Fruit fly (Drosophila melanogaster) Kc167 (cell line): ENCODE data around the gene Cog3.

Experiments used
- Sin3A ChIP-seq: fragments of >200 bp; optimal IDR thresholded peaks from 2 replicates; lab custom pipeline; 2018; ENCODE audit warnings: missing external identifiers
- insv ChIP-seq: fragments of >200 bp; optimal IDR thresholded peaks from 3 replicates; lab custom pipeline; 2018; ENCODE audit warnings: missing external identifiers
- psq ChIP-seq: fragments of >200 bp; optimal IDR thresholded peaks from 2 replicates; lab custom pipeline; 2017; ENCODE audit warnings: missing external identifiers
- ttk ChIP-seq: sonication (Bioruptor generic); optimal IDR thresholded peaks from 2 replicates; lab custom pipeline; 2017; ENCODE audit warnings: missing external identifiers

dm6 chr2L:3426669-3427232 lies 30.1 kb downstream of the Cog3 start, which contains the start of gene Pgant2:
- no peak for TF ChIP-seq insv (lab: Kevin White, UChicago)
- no peak for TF ChIP-seq psq
- TF ChIP-seq Sin3A: no peak
- no peak for TF ChIP-seq ttk
